Worm (Caenorhabditis elegans): ENCODE measurements around the gene C07A12.2.
A peak's percentile ranks its signal among the peaks of the same experiment; 100 is the strongest.

The C07A12.2 gene

DNA sequence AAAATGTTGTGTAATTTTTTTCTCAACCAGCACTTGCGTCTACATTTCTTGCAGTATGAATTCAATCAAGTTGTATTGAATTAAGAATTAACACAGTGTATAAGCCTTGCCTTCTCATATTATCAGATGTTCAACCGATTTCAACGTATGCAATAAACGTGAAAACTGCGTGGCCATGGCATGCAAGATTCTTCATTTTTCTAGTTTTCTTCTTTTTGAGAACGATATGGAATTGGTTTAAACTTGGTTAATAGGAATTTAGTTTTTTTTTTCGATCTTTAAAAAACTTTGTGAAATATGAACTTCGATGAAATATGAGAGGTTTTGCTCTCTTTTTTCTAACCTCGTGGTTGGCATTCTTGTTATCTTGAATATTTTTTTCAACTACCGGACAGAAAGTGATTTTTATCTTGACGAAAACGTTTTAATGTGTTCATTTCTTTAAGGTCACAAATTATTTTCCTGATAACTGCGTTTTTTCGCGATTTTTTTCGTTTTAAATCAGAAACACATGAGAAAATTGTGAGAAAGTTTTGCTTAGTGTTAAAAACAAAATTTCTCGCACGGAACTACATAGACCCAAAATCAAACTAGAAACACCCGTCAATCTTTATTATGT, 14.1 kb upstream of the C07A12.2 start:
- no peak for TF ChIP-seq ahr-1 (tag; optimal IDR thresholded peaks at IDR 0.05)
- TF ChIP-seq ceh-18 (tag; optimal IDR thresholded peaks at IDR 0.05): no peak

DNA sequence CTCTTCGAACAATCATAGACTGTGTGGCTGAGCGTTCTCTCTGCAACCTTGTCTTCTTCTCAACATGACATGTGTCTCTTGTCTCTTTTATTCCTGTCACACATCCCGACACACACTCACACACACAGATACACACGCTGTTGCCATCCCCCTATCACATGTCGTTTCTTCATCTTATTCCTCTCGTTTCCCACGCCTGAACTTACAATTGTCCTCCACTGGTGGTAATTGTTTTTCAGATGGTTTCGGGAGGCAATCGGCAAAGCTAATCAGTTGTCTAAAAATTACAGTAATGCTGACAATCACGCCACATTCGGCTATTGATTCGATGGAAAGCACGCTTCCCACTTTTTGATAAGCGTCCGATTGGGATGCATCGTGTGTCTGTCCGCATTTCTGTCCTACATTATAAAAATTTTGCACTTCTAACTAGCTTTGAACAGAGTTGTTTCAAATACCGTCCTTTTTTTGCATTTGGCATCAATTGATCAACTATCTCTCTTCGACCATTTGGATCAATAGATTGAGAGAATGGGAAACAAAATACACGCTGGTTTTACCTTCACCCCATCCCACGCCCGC, 12.4 kb upstream of the C07A12.2 start, which contains the start of gene nhr-35:
Gene nhr-35 (plus strand): TSS at position 532 of the 582 bp plus-strand sequence.
- TF ChIP-seq elt-2 (tag; optimal IDR thresholded peaks at IDR 0.05) (peak; percentile 33), rnt-1 (tag; optimal IDR thresholded peaks at IDR 0.05) (peak; percentile 23), nfya-1 (tag; optimal IDR thresholded peaks at IDR 0.05) (peak; percentile 20), tbx-2 (tag; optimal IDR thresholded peaks at IDR 0.05) (peak; percentile 39), ceh-31 (tag; optimal IDR thresholded peaks at IDR 0.05) (no peak), hlh-30 (tag; optimal IDR thresholded peaks at IDR 0.05; ENCODE audit: insufficient read depth) (peak; percentile 92), mec-3 (tag; optimal IDR thresholded peaks at IDR 0.05; ENCODE audit: borderline replicate concordance) (no peak), ceh-18 (tag; optimal IDR thresholded peaks at IDR 0.05) (peak; percentile 56), unc-55 (GFP tag; optimal IDR thresholded peaks at IDR 0.05) (peak; percentile 90), ceh-19 (GFP tag; optimal IDR thresholded peaks at IDR 0.05) (peak; percentile 19), hlh-6 (tag; optimal IDR thresholded peaks at IDR 0.05) (peak; percentile 2)

DNA sequence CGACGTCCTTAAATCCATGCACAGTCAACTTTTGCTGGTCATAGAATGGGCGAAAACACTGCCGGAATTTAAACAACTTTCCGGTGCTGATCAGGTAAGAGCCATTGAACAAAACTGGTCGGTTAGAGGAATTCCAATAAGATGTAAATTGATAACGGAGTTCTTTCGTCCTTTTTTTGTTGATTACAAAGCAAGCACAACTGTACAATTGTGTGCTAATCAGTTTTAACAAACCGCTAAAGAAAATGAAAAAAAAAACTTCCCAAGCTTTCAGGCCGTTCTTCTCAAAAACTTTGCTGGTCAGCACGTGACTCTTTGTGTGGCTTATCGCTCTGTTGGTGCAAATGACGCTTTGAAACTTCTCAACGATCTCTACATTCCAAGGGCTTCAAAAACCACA, 10.5 kb upstream of the C07A12.2 start:
- TF ChIP-seq ama-1 (optimal IDR thresholded peaks at IDR 0.05) (no peak), fkh-10 (GFP tag; optimal IDR thresholded peaks at IDR 0.05) (no peak), odd-2 (tag; optimal IDR thresholded peaks at IDR 0.05) (no peak), ceh-24 (tag; optimal IDR thresholded peaks at IDR 0.05) (no peak), mec-3 (tag; optimal IDR thresholded peaks at IDR 0.05; ENCODE audit: borderline replicate concordance) (no peak), ceh-9 (tag; optimal IDR thresholded peaks at IDR 0.05) (no peak), hlh-8 (tag; optimal IDR thresholded peaks at IDR 0.05) (no peak), K02D7.2 (tag; optimal IDR thresholded peaks at IDR 0.05) (no peak), unc-42 (tag; optimal IDR thresholded peaks at IDR 0.05) (no peak), rnt-1 (tag; optimal IDR thresholded peaks at IDR 0.05) (no peak)

DNA sequence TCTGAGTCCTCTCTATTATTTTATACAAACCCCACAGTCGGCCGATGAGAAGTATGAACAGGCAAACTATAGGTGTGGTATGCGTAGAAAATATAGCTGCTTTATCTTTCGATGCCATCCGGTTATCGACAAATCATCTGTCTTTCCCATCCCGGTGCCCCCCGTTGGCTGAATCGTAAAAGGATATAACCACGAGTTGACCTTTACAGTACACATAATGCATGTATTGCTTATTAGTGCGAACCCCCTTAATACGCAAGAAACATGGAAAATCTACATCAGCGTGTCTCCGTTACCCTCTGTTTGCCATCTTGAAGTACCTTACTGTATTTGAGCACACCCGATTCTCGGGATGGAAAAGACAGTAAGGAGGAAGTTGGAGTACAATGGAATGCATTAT, 4.3 kb downstream of the C07A12.2 start:
- no peak for TF ChIP-seq che-1 (tag; optimal IDR thresholded peaks at IDR 0.05)
- no peak for TF ChIP-seq pat-9 (tag; optimal IDR thresholded peaks at IDR 0.05)
- TF ChIP-seq ceh-30 (tag; optimal IDR thresholded peaks at IDR 0.05): no peak
- no peak for TF ChIP-seq lin-11 (tag; optimal IDR thresholded peaks at IDR 0.05)
- no peak for TF ChIP-seq ztf-16 (tag; optimal IDR thresholded peaks at IDR 0.05)
- no peak for TF ChIP-seq hlh-6 (tag; optimal IDR thresholded peaks at IDR 0.05)
- TF ChIP-seq ceh-9 (tag; optimal IDR thresholded peaks at IDR 0.05): no peak
- TF ChIP-seq K09A11.1 (tag; optimal IDR thresholded peaks at IDR 0.05; ENCODE audit: insufficient read depth): no peak
- no peak for TF ChIP-seq ahr-1 (tag; optimal IDR thresholded peaks at IDR 0.05)

ce11 chrX:4549853-4550596, 5.4 kb downstream of the C07A12.2 start, which contains the start of gene C07A12.18:
TSS of gene C07A12.18 (minus strand) at chrX:4549903.
- no peak for TF ChIP-seq hlh-15 (tag; optimal IDR thresholded peaks at IDR 0.05)
- TF ChIP-seq pros-1 (tag; optimal IDR thresholded peaks at IDR 0.05): no peak
- no peak for TF ChIP-seq eyg-1 (tag; optimal IDR thresholded peaks at IDR 0.05)
- no peak for TF ChIP-seq pag-3 (tag; optimal IDR thresholded peaks at IDR 0.05; ENCODE audit: borderline replicate concordance)
- no peak for TF ChIP-seq ceh-19 (GFP tag; optimal IDR thresholded peaks at IDR 0.05)
- TF ChIP-seq npax-4 (tag; optimal IDR thresholded peaks at IDR 0.05): no peak
- no peak for TF ChIP-seq ceh-14 (tag; optimal IDR thresholded peaks at IDR 0.05)
- no peak for TF ChIP-seq ceh-9 (tag; optimal IDR thresholded peaks at IDR 0.05)
- TF ChIP-seq zip-5 (tag; optimal IDR thresholded peaks at IDR 0.05): no peak
- no peak for TF ChIP-seq K02D7.2 (tag; optimal IDR thresholded peaks at IDR 0.05)

Measured in whole organism, late embryonic.